Worm (Caenorhabditis elegans) whole organism, mixed stage, embryonic: ENCODE data around the gene F31E8.4.

Experiments
- M03D4.4 ChIP-seq: sonication (generic microtip); optimal IDR thresholded peaks from 2 replicates; lab custom pipeline; 2017; ENCODE audit warnings: mild to moderate bottlenecking, missing genetic modification characterization, missing compliant biosample characterization
- blmp-1 ChIP-seq: fragments of 150-350 bp; optimal IDR thresholded peaks from 2 replicates; lab custom pipeline; 2014; ENCODE audit warnings: missing biosample characterization, missing genetic modification characterization
- ceh-39 ChIP-seq: fragments of 150-350 bp; optimal IDR thresholded peaks from 2 replicates; lab custom pipeline; 2014; ENCODE audit warnings: missing biosample characterization, missing genetic modification characterization
- ceh-43 ChIP-seq: fragments of 200-800 bp; sonication (Bioruptor generic); optimal IDR thresholded peaks from 2 replicates; lab custom pipeline; 2018; ENCODE audit warnings: mild to moderate bottlenecking, missing genetic modification characterization, moderate library complexity, missing compliant biosample characterization
- ceh-83 ChIP-seq: fragments of 200-800 bp; sonication (Bioruptor generic); optimal IDR thresholded peaks from 2 replicates; lab custom pipeline; 2018; ENCODE audit warnings: mild to moderate bottlenecking, missing genetic modification characterization, missing compliant biosample characterization
- ces-1 ChIP-seq: fragments of 150-350 bp; optimal IDR thresholded peaks from 2 replicates; lab custom pipeline; 2014; ENCODE audit warnings: missing biosample characterization, missing genetic modification reagents, missing genetic modification characterization
- cnd-1 ChIP-seq: fragments of 200-800 bp; sonication (Bioruptor generic); optimal IDR thresholded peaks from 2 replicates; lab custom pipeline; 2018; ENCODE audit warnings: mild to moderate bottlenecking, missing genetic modification characterization, missing compliant biosample characterization
- drap-1 ChIP-seq: fragments of 200-800 bp; sonication (Bioruptor generic); optimal IDR thresholded peaks from 3 replicates; lab custom pipeline; 2018; ENCODE audit warnings: mild to moderate bottlenecking, missing genetic modification characterization, missing compliant biosample characterization
- elt-1 ChIP-seq: sonication (generic microtip); optimal IDR thresholded peaks from 2 replicates; lab custom pipeline; 2017; ENCODE audit warnings: missing genetic modification characterization, mild to moderate bottlenecking, missing compliant biosample characterization, antibody characterized with exemption, moderate library complexity, borderline replicate concordance; ENCODE audit not compliant: insufficient read depth
- elt-3 ChIP-seq: fragments of 150-350 bp; optimal IDR thresholded peaks from 2 replicates; lab custom pipeline; 2014; ENCODE audit warnings: missing biosample characterization, missing genetic modification characterization
- flh-1 ChIP-seq: fragments of 200-800 bp; sonication (Bioruptor generic); optimal IDR thresholded peaks from 2 replicates; lab custom pipeline; 2018; ENCODE audit warnings: mild to moderate bottlenecking, missing genetic modification characterization, moderate library complexity, missing compliant biosample characterization
- ham-2 ChIP-seq: fragments of 200-800 bp; sonication (Bioruptor generic); optimal IDR thresholded peaks from 2 replicates; lab custom pipeline; 2018; ENCODE audit warnings: mild to moderate bottlenecking, missing genetic modification characterization, missing compliant biosample characterization
- hlh-1 ChIP-seq: fragments of 150-350 bp; optimal IDR thresholded peaks from 2 replicates; lab custom pipeline; 2014; ENCODE audit warnings: missing biosample characterization, missing genetic modification reagents, missing genetic modification characterization
- lin-13 ChIP-seq: fragments of 150-350 bp; optimal IDR thresholded peaks from 2 replicates; lab custom pipeline; 2014; ENCODE audit warnings: missing biosample characterization, missing genetic modification characterization
- lin-32 ChIP-seq: fragments of 200-800 bp; sonication (Bioruptor generic); optimal IDR thresholded peaks from 2 replicates; lab custom pipeline; 2018; ENCODE audit warnings: mild to moderate bottlenecking, missing genetic modification characterization, missing compliant biosample characterization
- lsy-2 ChIP-seq: fragments of 150-350 bp; optimal IDR thresholded peaks from 2 replicates; lab custom pipeline; 2014; ENCODE audit warnings: missing biosample characterization, missing genetic modification characterization
- mab-5 ChIP-seq: fragments of 150-350 bp; optimal IDR thresholded peaks from 2 replicates; lab custom pipeline; 2014; ENCODE audit warnings: missing biosample characterization, missing genetic modification characterization
- mep-1 ChIP-seq: fragments of 150-350 bp; optimal IDR thresholded peaks from 2 replicates; lab custom pipeline; 2017; ENCODE audit warnings: missing biosample characterization, missing genetic modification reagents, missing genetic modification characterization, inconsistent platforms
- mls-2 ChIP-seq: sonication (generic microtip); optimal IDR thresholded peaks from 2 replicates; lab custom pipeline; 2016; ENCODE audit warnings: mild to moderate bottlenecking, missing genetic modification characterization, moderate library complexity, missing compliant biosample characterization
- nhr-2 ChIP-seq: fragments of 150-350 bp; optimal IDR thresholded peaks from 2 replicates; lab custom pipeline; 2014; ENCODE audit warnings: missing biosample characterization, missing genetic modification characterization
- nhr-237 ChIP-seq: fragments of 150-350 bp; optimal IDR thresholded peaks from 2 replicates; lab custom pipeline; 2014; ENCODE audit warnings: missing biosample characterization, missing genetic modification characterization
- nhr-28 ChIP-seq: fragments of 150-350 bp; optimal IDR thresholded peaks from 2 replicates; lab custom pipeline; 2014; ENCODE audit warnings: missing biosample characterization, missing genetic modification characterization
- pha-4 ChIP-seq: fragments of 150-350 bp; optimal IDR thresholded peaks from 2 replicates; lab custom pipeline; 2018; ENCODE audit warnings: missing biosample characterization, missing genetic modification reagents, missing genetic modification characterization
- sem-2 ChIP-seq: fragments of 200-800 bp; sonication (Bioruptor generic); optimal IDR thresholded peaks from 2 replicates; lab custom pipeline; 2018; ENCODE audit warnings: mild to moderate bottlenecking, missing genetic modification characterization, missing compliant biosample characterization
- sptf-1 ChIP-seq: sonication (generic microtip); optimal IDR thresholded peaks from 2 replicates; lab custom pipeline; 2017; ENCODE audit warnings: mild to moderate bottlenecking, missing genetic modification characterization, moderate library complexity, missing compliant biosample characterization
- tbx-8 ChIP-seq: fragments of 200-800 bp; sonication (Bioruptor generic); optimal IDR thresholded peaks from 2 replicates; lab custom pipeline; 2018; ENCODE audit warnings: mild to moderate bottlenecking, missing genetic modification characterization, moderate library complexity, missing compliant biosample characterization
- unc-120 ChIP-seq: sonication (generic microtip); optimal IDR thresholded peaks from 2 replicates; lab custom pipeline; 2017; ENCODE audit warnings: missing genetic modification characterization, missing compliant biosample characterization; ENCODE audit not compliant: poor library complexity, severe bottlenecking
- unc-39 ChIP-seq: fragments of 150-350 bp; optimal IDR thresholded peaks from 2 replicates; lab custom pipeline; 2014; ENCODE audit warnings: missing biosample characterization, missing genetic modification characterization
- unc-62 ChIP-seq: fragments of 150-350 bp; optimal IDR thresholded peaks from 2 replicates; lab custom pipeline; 2014; ENCODE audit warnings: missing biosample characterization, missing genetic modification reagents, missing genetic modification characterization
- zip-8 ChIP-seq: fragments of 150-350 bp; optimal IDR thresholded peaks from 2 replicates; lab custom pipeline; 2014; ENCODE audit warnings: missing biosample characterization, missing genetic modification characterization
- ztf-11 ChIP-seq: fragments of 150-350 bp; optimal IDR thresholded peaks from 2 replicates; lab custom pipeline; 2014; ENCODE audit warnings: missing biosample characterization, missing genetic modification characterization

Gene F31E8.4

ce11 chrII:6822347-6822746, 22.4 kb upstream of the F31E8.4 start:
- no peak for TF ChIP-seq nhr-237 (tag; lab: Kevin White, UChicago)
- TF ChIP-seq mls-2 = no peak
- TF ChIP-seq hlh-1 (tag; lab: Kevin White, UChicago) = peak; percentile 39
- TF ChIP-seq unc-62 = peak; percentile 95
- TF ChIP-seq ces-1 (GFP tag; lab: Kevin White, UChicago) = peak; percentile 24
- peak; percentile 46 for TF ChIP-seq unc-120 (tag; lab: Kevin White, UChicago)
- TF ChIP-seq blmp-1 (tag; lab: Kevin White, UChicago) = no peak
- peak; percentile 61 for TF ChIP-seq elt-1

ce11 chrII:6821832-6822231, 21.9 kb upstream of the F31E8.4 start:
- TF ChIP-seq ces-1 (GFP tag; lab: Kevin White, UChicago) = peak; percentile 56
- no peak for TF ChIP-seq nhr-237 (tag; lab: Kevin White, UChicago)
- TF ChIP-seq lsy-2 (tag; lab: Kevin White, UChicago) = no peak
- no peak for TF ChIP-seq mab-5 (tag; lab: Kevin White, UChicago)
- no peak for TF ChIP-seq zip-8 (tag; lab: Kevin White, UChicago)
- no peak for TF ChIP-seq pha-4
- TF ChIP-seq, all 35 proteins: peak for 1

- no peak for TF ChIP-seq drap-1 (GFP tag; lab: Kevin White, UChicago)
- TF ChIP-seq M03D4.4 = no peak
- no peak for TF ChIP-seq mls-2
- peak; percentile 27 for TF ChIP-seq hlh-1 (tag; lab: Kevin White, UChicago)
- TF ChIP-seq ceh-83 (GFP tag; lab: Kevin White, UChicago) = no peak
- TF ChIP-seq unc-39 (tag; lab: Kevin White, UChicago) = no peak
- TF ChIP-seq lin-13 (tag; lab: Kevin White, UChicago) = no peak
- TF ChIP-seq ceh-43 = no peak
- TF ChIP-seq elt-1 = no peak
- TF ChIP-seq zip-8 (tag; lab: Kevin White, UChicago) = no peak
- TF ChIP-seq cnd-1 (tag; lab: Kevin White, UChicago) = no peak
- peak; percentile 27 for TF ChIP-seq blmp-1 (tag; lab: Kevin White, UChicago)
- no peak for TF ChIP-seq sptf-1
- TF ChIP-seq ztf-11 = no peak
- TF ChIP-seq mab-5 (tag; lab: Kevin White, UChicago) = no peak
- TF ChIP-seq unc-120 (tag; lab: Kevin White, UChicago) = no peak
- TF ChIP-seq flh-1 = no peak
- TF ChIP-seq sem-2 (GFP tag; lab: Kevin White, UChicago) = no peak
- TF ChIP-seq elt-3 (tag; lab: Kevin White, UChicago) = no peak
- TF ChIP-seq ham-2 (GFP tag; lab: Kevin White, UChicago) = no peak
- no peak for TF ChIP-seq tbx-8
- TF ChIP-seq lin-32 (GFP tag; lab: Kevin White, UChicago) = no peak
- no peak for TF ChIP-seq nhr-237 (tag; lab: Kevin White, UChicago)
- peak; percentile 56 for TF ChIP-seq unc-62
- TF ChIP-seq ces-1 (GFP tag; lab: Kevin White, UChicago) = no peak
- TF ChIP-seq nhr-2 (tag; lab: Kevin White, UChicago) = no peak
- no peak for TF ChIP-seq lsy-2 (tag; lab: Kevin White, UChicago)
Observed at ce11 chrII:6821118-6821517, 21.2 kb upstream of the F31E8.4 start.

- TF ChIP-seq ceh-39 (tag; lab: Kevin White, UChicago) (no peak), hlh-1 (tag; lab: Kevin White, UChicago) (no peak), pha-4 (no peak), lsy-2 (tag; lab: Kevin White, UChicago) (no peak), nhr-28 (tag; lab: Kevin White, UChicago) (no peak), ces-1 (GFP tag; lab: Kevin White, UChicago) (no peak), M03D4.4 (no peak), unc-62 (no peak), unc-39 (tag; lab: Kevin White, UChicago) (no peak), ceh-43 (no peak), sptf-1 (no peak), nhr-2 (tag; lab: Kevin White, UChicago) (no peak), zip-8 (tag; lab: Kevin White, UChicago) (no peak), mab-5 (tag; lab: Kevin White, UChicago) (no peak), mep-1 (no peak), lin-32 (GFP tag; lab: Kevin White, UChicago) (no peak), cnd-1 (tag; lab: Kevin White, UChicago) (no peak)
Observed at ce11 chrII:6820278-6820971, 20.5 kb upstream of the F31E8.4 start.
